Worm (Caenorhabditis elegans): ENCODE measurements around the gene ncx-8.

DNA sequence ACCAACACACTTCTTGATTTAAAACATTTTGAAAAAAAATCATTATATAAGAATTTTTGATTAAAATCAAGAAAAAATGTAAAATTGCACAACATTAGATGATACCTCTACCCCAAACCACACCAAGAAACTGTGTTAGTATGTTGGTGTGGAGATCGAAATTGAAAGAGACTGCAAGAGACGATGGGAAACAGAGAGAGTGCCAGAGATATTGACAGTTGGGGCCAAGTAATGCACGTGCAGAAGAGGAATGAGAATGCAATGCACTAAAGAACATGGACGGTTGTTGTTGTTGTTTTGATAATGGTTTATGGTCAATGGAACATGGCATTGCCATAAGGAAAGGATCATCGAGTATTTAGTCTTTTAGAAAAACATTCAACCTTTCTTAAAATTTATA, 45.2 kb upstream of the ncx-8 start:
- no peak for TF ChIP-seq lin-13 (tag; optimal IDR thresholded peaks at IDR 0.05)
- no peak for TF ChIP-seq snpc-4 (tag; optimal IDR thresholded peaks at IDR 0.05)
- TF ChIP-seq pha-4 (tag; optimal IDR thresholded peaks at IDR 0.05), result no peak
- TF ChIP-seq nhr-2 (tag; optimal IDR thresholded peaks at IDR 0.05), result no peak
- TF ChIP-seq mls-2 (tag; optimal IDR thresholded peaks at IDR 0.05), result no peak
- TF ChIP-seq lsy-2 (tag; optimal IDR thresholded peaks at IDR 0.05), result no peak
- TF ChIP-seq mab-5 (tag; optimal IDR thresholded peaks at IDR 0.05), result no peak

Data from whole organism, mixed stage, embryonic.